Fruit fly (Drosophila melanogaster): ENCODE results near the gene eIF5B.
A peak's percentile ranks its signal among the peaks of the same experiment; 100 is the strongest.

The eIF5B gene

dm6 chr3L:3396056-3396455 lies 64.7 kb downstream of the eIF5B start (continued):
- TF ChIP-seq Neu2 (GFP tag; optimal IDR thresholded peaks at IDR 0.05; ENCODE audit: borderline replicate concordance): no peak
- TF ChIP-seq GATAe (GFP tag; conservative IDR thresholded peaks at IDR 0.05): no peak
- peak; percentile 16 for TF ChIP-seq CG3281 (GFP tag; optimal IDR thresholded peaks at IDR 0.05)
- peak; percentile 97 for TF ChIP-seq dmrt11E (tag; optimal IDR thresholded peaks at IDR 0.05)
- no peak for TF ChIP-seq vnd (GFP tag; IDR thresholded peaks at IDR 0.05; ENCODE audit: partially characterized antibody)
- no peak for TF ChIP-seq sna (GFP tag; IDR thresholded peaks at IDR 0.05; ENCODE audit: partially characterized antibody)
- TF ChIP-seq NFAT (GFP tag; IDR thresholded peaks at IDR 0.05): no peak
- TF ChIP-seq Bteb2 (GFP tag; optimal IDR thresholded peaks at IDR 0.05): peak; percentile 58
- TF ChIP-seq odd (GFP tag; optimal IDR thresholded peaks at IDR 0.05): peak; percentile 68
- TF ChIP-seq wdn (GFP tag; IDR thresholded peaks at IDR 0.05): no peak
- TF ChIP-seq gcm (GFP tag; optimal IDR thresholded peaks at IDR 0.05): peak; percentile 92
- peak in 1 of 3 experiments; percentile 97 for TF ChIP-seq lola (GFP tag; optimal IDR thresholded peaks at IDR 0.05)
- TF ChIP-seq CHES-1-like (GFP tag; optimal IDR thresholded peaks at IDR 0.05): peak; percentile 33
- peak; percentile 82 for TF ChIP-seq ac (GFP tag; optimal IDR thresholded peaks at IDR 0.05)
- TF ChIP-seq CG10431 (GFP tag; optimal IDR thresholded peaks at IDR 0.05): peak; percentile 91
- no peak for TF ChIP-seq cad (GFP tag; optimal IDR thresholded peaks at IDR 0.05)
- peak; percentile 54 for TF ChIP-seq CG4617 (GFP tag; optimal IDR thresholded peaks at IDR 0.05; ENCODE audit: borderline replicate concordance)
- TF ChIP-seq Gsc (GFP tag; IDR thresholded peaks at IDR 0.05): peak; percentile 67
- TF ChIP-seq D (optimal IDR thresholded peaks at IDR 0.05): no peak
- peak; percentile 95 for TF ChIP-seq D (GFP tag; optimal IDR thresholded peaks at IDR 0.05)
- TF ChIP-seq trh (GFP tag; optimal IDR thresholded peaks at IDR 0.05): peak; percentile 58
- no peak for TF ChIP-seq unc-4 (GFP tag; IDR thresholded peaks at IDR 0.05; ENCODE audit: partially characterized antibody)
- TF ChIP-seq shn (GFP tag; optimal IDR thresholded peaks at IDR 0.05): peak; percentile 35
- TF ChIP-seq CG1024 (GFP tag; IDR thresholded peaks at IDR 0.05): peak; percentile 81
- TF ChIP-seq Optix (GFP tag; IDR thresholded peaks at IDR 0.05): peak; percentile 80; the same call in 2 of the 3 replicates
- TF ChIP-seq Xbp1 (GFP tag; optimal IDR thresholded peaks at IDR 0.05): peak; percentile 86
- peak; percentile 82 for TF ChIP-seq ewg (GFP tag; optimal IDR thresholded peaks at IDR 0.05)
- TF ChIP-seq CG14050 (GFP tag; IDR thresholded peaks at IDR 0.05): peak; percentile 60; the same call in 2 of the 3 replicates
- TF ChIP-seq esg (GFP tag; conservative IDR thresholded peaks at IDR 0.05): peak; percentile 63
- no peak for TF ChIP-seq br (optimal IDR thresholded peaks at IDR 0.05)
- TF ChIP-seq Ets65A (GFP tag): peak; percentile 94
- no peak for TF ChIP-seq fd3F (GFP tag; optimal IDR thresholded peaks at IDR 0.05)
- peak in 1 of 2 experiments; percentile 93 for TF ChIP-seq eve (GFP tag; optimal IDR thresholded peaks at IDR 0.05)
- TF ChIP-seq CG14667 (GFP tag; IDR thresholded peaks at IDR 0.05): peak; percentile 77
- peak; percentile 73 for TF ChIP-seq lab (GFP tag; optimal IDR thresholded peaks at IDR 0.05)
- peak; percentile 68 for TF ChIP-seq Bdp1 (GFP tag; optimal IDR thresholded peaks at IDR 0.05)
- TF ChIP-seq nerfin-2 (GFP tag; IDR thresholded peaks at IDR 0.05; ENCODE audit: partially characterized antibody): no peak
- no peak for TF ChIP-seq CG3163 (GFP tag; optimal IDR thresholded peaks at IDR 0.05)
- 0 out of 2 replicates have a peak, but pooled peaks have one; percentile 29 for TF ChIP-seq CG3847 (GFP tag; IDR thresholded peaks at IDR 0.05)
- peak in 1 of 3 experiments; percentile 97 for TF ChIP-seq Stat92E (GFP tag; optimal IDR thresholded peaks at IDR 0.05)
- no peak; the same call in 1 of the 2 replicates for TF ChIP-seq crol (GFP tag; IDR thresholded peaks at IDR 0.05)
- TF ChIP-seq sima (GFP tag; optimal IDR thresholded peaks at IDR 0.05): peak; percentile 42
- TF ChIP-seq tin (GFP tag; optimal IDR thresholded peaks at IDR 0.05): peak; percentile 88
- no peak for TF ChIP-seq pho (GFP tag; optimal IDR thresholded peaks at IDR 0.05)
- TF ChIP-seq CG8924 (tag; optimal IDR thresholded peaks at IDR 0.05): peak; percentile 93
- peak; percentile 83 for TF ChIP-seq bcd (GFP tag; optimal IDR thresholded peaks at IDR 0.05)
- no peak for TF ChIP-seq Trl (optimal IDR thresholded peaks at IDR 0.05)
- TF ChIP-seq Trl (GFP tag; optimal IDR thresholded peaks at IDR 0.05): peak; percentile 75
- TF ChIP-seq CG6765 (GFP tag; optimal IDR thresholded peaks at IDR 0.05): no peak
- TF ChIP-seq nau (GFP tag; optimal IDR thresholded peaks at IDR 0.05): peak; percentile 51
- peak; percentile 55 for TF ChIP-seq CG15011 (GFP tag; optimal IDR thresholded peaks at IDR 0.05)
